Fruit fly (Drosophila melanogaster) whole organism, embryonic: Measurements from ENCODE around the gene DIP-alpha.

ENCODE experiments used
- CG12236 ChIP-seq: fragments of 200-800 bp; sonication (Bioruptor generic); optimal IDR thresholded peaks from 2 replicates; lab custom pipeline; 2016; ENCODE audit warnings: missing biosample characterization, missing genetic modification characterization
- CG3838 ChIP-seq: fragments of 200-800 bp; sonication (Bioruptor generic); optimal IDR thresholded peaks from 3 replicates; lab custom pipeline; 2016; ENCODE audit warnings: missing biosample characterization, missing genetic modification characterization
- CG8765 ChIP-seq: fragments of 200-800 bp; sonication (Bioruptor generic); IDR thresholded peaks from 2 replicates; pipeline ENCODE4 v1.3.6; 2022; ENCODE audit warnings: missing biosample characterization, missing genetic modification characterization
- HLH54F ChIP-seq: fragments of 200-800 bp; sonication (Bioruptor generic); optimal IDR thresholded peaks from 3 replicates; lab custom pipeline; 2016; ENCODE audit warnings: missing biosample characterization, missing genetic modification characterization
- PHDP ChIP-seq: fragments of 200-800 bp; sonication (Bioruptor generic); optimal IDR thresholded peaks from 3 replicates; lab custom pipeline; 2018; ENCODE audit warnings: missing biosample characterization, mild to moderate bottlenecking, missing genetic modification characterization, moderate library complexity
- Six4 ChIP-seq: fragments of 200-800 bp; sonication (Bioruptor generic); optimal IDR thresholded peaks from 2 replicates; lab custom pipeline; 2016; ENCODE audit warnings: missing biosample characterization, missing genetic modification characterization
- ac ChIP-seq: fragments of 200-800 bp; sonication (Bioruptor generic); optimal IDR thresholded peaks from 3 replicates; lab custom pipeline; 2017; ENCODE audit warnings: missing biosample characterization, mild to moderate bottlenecking, missing genetic modification characterization
- fru ChIP-seq: fragments of >200 bp; optimal IDR thresholded peaks from 2 replicates; lab custom pipeline; 2017
- lilli ChIP-seq: fragments of 200-800 bp; sonication (Bioruptor generic); optimal IDR thresholded peaks from 3 replicates; lab custom pipeline; 2016; ENCODE audit warnings: missing biosample characterization, missing genetic modification characterization
- pan ChIP-seq, 4 experiments: fragments of >200 bp in 3 of 4; fragments of 200-800 bp in 1 of 4; sonication (Bioruptor generic) in 1 of 4; optimal IDR thresholded peaks in 3 of 4; IDR thresholded peaks in 1 of 4; 2 replicates each; pipeline versions ENCODE4 v1.3.6 to Lab custom; 2017 to 2022; ENCODE audit warnings: missing biosample characterization in 2 of 4, missing genetic modification characterization in 2 of 4, mixed read lengths in 1 of 4
- tap ChIP-seq: fragments of 200-800 bp; optimal IDR thresholded peaks from 3 replicates; lab custom pipeline; 2019; ENCODE audit warnings: missing biosample characterization, mild to moderate bottlenecking, missing genetic modification characterization, moderate library complexity
- wor ChIP-seq: fragments of 200-800 bp; sonication (Bioruptor generic); IDR thresholded peaks from 2 replicates; pipeline ENCODE4 v1.3.6; 2022; ENCODE audit warnings: missing biosample characterization, missing genetic modification characterization

dm6 chrX:3458491-3458890, 113.0 kb downstream of the DIP-alpha start:
- TF ChIP-seq CG3838 (GFP tag; lab: Kevin White, UChicago): no peak
- TF ChIP-seq fru: no peak
- TF ChIP-seq CG8765 (GFP tag; lab: Robert Waterston, UW): no peak
- no peak for TF ChIP-seq HLH54F
- TF ChIP-seq tap (tag; lab: Kevin White, UChicago): no peak
- no peak for TF ChIP-seq wor (GFP tag; lab: Robert Waterston, UW)
- TF ChIP-seq Six4: no peak
- TF ChIP-seq ac (GFP tag; lab: Kevin White, UChicago): no peak
- no peak for TF ChIP-seq lilli (GFP tag; lab: Kevin White, UChicago)
- TF ChIP-seq PHDP (tag; lab: Kevin White, UChicago): no peak
- TF ChIP-seq CG12236 (GFP tag; lab: Kevin White, UChicago): no peak
- no peak for TF ChIP-seq pan (optimal IDR thresholded peaks at IDR 0.05; lab: Kevin White, UChicago)
- no peak for TF ChIP-seq pan (GFP tag; optimal IDR thresholded peaks at IDR 0.05 in 1 of 2, IDR thresholded peaks at IDR 0.05 in 1 of 2)
